Worm (Caenorhabditis elegans): ENCODE data around the gene C18A11.4.
A peak's percentile ranks its signal among the peaks of the same experiment; 100 is the strongest.

Gene C18A11.4

DNA sequence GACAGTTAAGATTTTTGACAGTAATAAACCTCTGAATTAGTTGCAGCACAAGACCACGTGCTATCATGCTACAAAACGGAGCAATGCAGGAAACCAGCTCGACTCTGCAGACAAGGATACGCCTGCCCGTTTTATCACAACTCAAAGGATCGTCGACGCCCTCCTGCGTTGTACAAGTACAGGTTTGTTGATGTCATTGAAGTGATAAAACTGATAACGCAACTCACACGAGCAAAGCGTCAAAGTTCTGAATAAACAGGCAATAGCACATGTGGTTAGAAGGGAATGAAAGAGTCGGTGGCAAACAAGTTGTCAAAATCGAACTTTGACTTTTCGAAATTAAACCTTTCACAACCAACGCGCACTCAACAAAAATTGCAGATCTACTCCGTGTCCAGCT lies 22.6 kb upstream of the C18A11.4 start (continued):
- TF ChIP-seq nhr-12 (tag; optimal IDR thresholded peaks at IDR 0.05), result no peak
- no peak for TF ChIP-seq lin-39 (tag; optimal IDR thresholded peaks at IDR 0.05)
- TF ChIP-seq ceh-88 (GFP tag; IDR thresholded peaks at IDR 0.05), result no peak
- no peak for TF ChIP-seq zip-4 (GFP tag; optimal IDR thresholded peaks at IDR 0.05)
- TF ChIP-seq lin-35 (GFP tag; optimal IDR thresholded peaks at IDR 0.05), result peak in 1 of 2 experiments; percentile 60
- TF ChIP-seq tlp-1 (tag; optimal IDR thresholded peaks at IDR 0.05), result no peak
- TF ChIP-seq fkh-10 (GFP tag; optimal IDR thresholded peaks at IDR 0.05), result no peak

DNA sequence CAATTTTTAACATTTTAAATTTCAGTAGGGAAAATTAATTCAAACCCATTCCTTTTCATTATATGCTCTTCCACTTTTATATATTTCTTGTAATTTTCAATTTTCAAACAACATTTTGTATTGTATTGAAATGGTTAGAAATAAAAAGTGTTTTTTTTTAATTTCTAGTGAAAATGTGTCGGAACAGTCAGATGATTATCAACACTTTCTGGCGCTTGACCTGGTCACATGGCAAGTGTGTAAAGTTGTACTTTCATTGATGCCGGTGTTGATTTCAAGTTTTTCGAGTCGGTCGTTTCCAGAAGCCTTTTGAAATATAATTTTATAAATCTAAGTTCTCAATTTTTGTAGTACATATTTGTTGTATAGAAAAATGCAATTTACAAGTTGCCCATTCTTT lies 18.6 kb upstream of the C18A11.4 start:
- TF ChIP-seq fos-1 (tag; optimal IDR thresholded peaks at IDR 0.05) (no peak), dsc-1 (tag; optimal IDR thresholded peaks at IDR 0.05) (no peak), pax-3 (tag; optimal IDR thresholded peaks at IDR 0.05) (no peak), nhr-28 (tag; optimal IDR thresholded peaks at IDR 0.05) (no peak), dpl-1 (GFP tag; optimal IDR thresholded peaks at IDR 0.05) (peak in 1 of 3 experiments; percentile 11), nhr-19 (GFP tag; conservative IDR thresholded peaks at IDR 0.05) (peak; percentile 44), tbx-2 (tag; optimal IDR thresholded peaks at IDR 0.05) (no peak), egl-27 (tag; optimal IDR thresholded peaks at IDR 0.05) (no peak), unc-30 (tag; optimal IDR thresholded peaks at IDR 0.05) (no peak), lir-3 (tag; optimal IDR thresholded peaks at IDR 0.05; ENCODE audit: poor library complexity) (no peak), nhr-47 (tag; optimal IDR thresholded peaks at IDR 0.05) (no peak), F16B12.6 (tag; optimal IDR thresholded peaks at IDR 0.05) (no peak), snu-23 (GFP tag; optimal IDR thresholded peaks at IDR 0.05) (peak; percentile 67), mef-2 (tag; optimal IDR thresholded peaks at IDR 0.05) (no peak), blmp-1 (tag; optimal IDR thresholded peaks at IDR 0.05) (peak; percentile 72), egl-13 (tag; optimal IDR thresholded peaks at IDR 0.05) (no peak), nhr-11 (tag; optimal IDR thresholded peaks at IDR 0.05) (no peak), lin-15B (tag; optimal IDR thresholded peaks at IDR 0.05) (no peak), nhr-71 (tag; optimal IDR thresholded peaks at IDR 0.05) (peak; percentile 68), skn-1 (tag; optimal IDR thresholded peaks at IDR 0.05) (no peak), ama-1 (optimal IDR thresholded peaks at IDR 0.05) (no peak), lin-35 (GFP tag; optimal IDR thresholded peaks at IDR 0.05) (peak in 1 of 2 experiments; percentile 68), elt-2 (tag; optimal IDR thresholded peaks at IDR 0.05) (peak; percentile 46), isw-1 (GFP tag; IDR thresholded peaks at IDR 0.05) (no peak), unc-62 (GFP tag; optimal IDR thresholded peaks at IDR 0.05) (no peak), ceh-90 (tag; optimal IDR thresholded peaks at IDR 0.05) (no peak), efl-3 (GFP tag; optimal IDR thresholded peaks at IDR 0.05) (no peak), irx-1 (tag; optimal IDR thresholded peaks at IDR 0.05) (no peak), pag-3 (tag; optimal IDR thresholded peaks at IDR 0.05; ENCODE audit: borderline replicate concordance, insufficient read depth) (peak; percentile 4), sup-37 (GFP tag; optimal IDR thresholded peaks at IDR 0.05) (no peak), ztf-4 (tag; optimal IDR thresholded peaks at IDR 0.05) (no peak), rnt-1 (tag; optimal IDR thresholded peaks at IDR 0.05) (peak; percentile 27), mdl-1 (tag; optimal IDR thresholded peaks at IDR 0.05) (peak in 1 of 2 experiments; percentile 40), ceh-88 (GFP tag; IDR thresholded peaks at IDR 0.05) (no peak), mep-1 (tag; optimal IDR thresholded peaks at IDR 0.05) (no peak), lsy-2 (tag; optimal IDR thresholded peaks at IDR 0.05) (peak; percentile 9 to 19), C34B4.2 (tag; optimal IDR thresholded peaks at IDR 0.05) (no peak), nhr-20 (tag; optimal IDR thresholded peaks at IDR 0.05) (peak; percentile 64), jun-1 (tag; optimal IDR thresholded peaks at IDR 0.05) (no peak), lin-14 (GFP tag; optimal IDR thresholded peaks at IDR 0.05) (peak; percentile 64), hlh-17 (GFP tag; optimal IDR thresholded peaks at IDR 0.05; ENCODE audit: borderline replicate concordance) (no peak), nhr-90 (tag; optimal IDR thresholded peaks at IDR 0.05; ENCODE audit: poor library complexity) (peak; percentile 13), efl-1 (optimal IDR thresholded peaks at IDR 0.05) (no peak), efl-1 (GFP tag; optimal IDR thresholded peaks at IDR 0.05 in 1 of 2) (peak in 1 of 2 experiments; percentile 34), aly-2 (tag; optimal IDR thresholded peaks at IDR 0.05) (no peak), unc-98 (GFP tag; IDR thresholded peaks at IDR 0.05) (no peak), zag-1 (tag; optimal IDR thresholded peaks at IDR 0.05) (no peak)

All from whole organism, L1 larva.